Worm (Caenorhabditis elegans) whole organism, L4 larva: ENCODE results near the gene tbc-18.

Experiments
- F10B5.3 ChIP-seq: sonication (generic microtip); optimal IDR thresholded peaks from 2 replicates; lab custom pipeline; 2016; ENCODE audit warnings: mild to moderate bottlenecking, missing genetic modification characterization, missing compliant biosample characterization
- F26F4.8 ChIP-seq: fragments of 200-800 bp; sonication (Bioruptor generic); conservative IDR thresholded peaks from 2 replicates; pipeline ENCODE4 v1.3.6; 2022; ENCODE audit warnings: missing genetic modification characterization, missing compliant biosample characterization
- R02D3.7 ChIP-seq: fragments of 150-350 bp; sonication (generic microtip); optimal IDR thresholded peaks from 3 replicates; lab custom pipeline; 2014; ENCODE audit warnings: missing biosample characterization, missing genetic modification characterization
- T20F7.1 ChIP-seq: fragments of 200-800 bp; sonication (Bioruptor generic); optimal IDR thresholded peaks from 2 replicates; lab custom pipeline; 2018; ENCODE audit warnings: mild to moderate bottlenecking, missing genetic modification characterization, missing compliant biosample characterization
- T26A8.4 ChIP-seq: fragments of 200-800 bp; sonication (Bioruptor generic); IDR thresholded peaks from 2 replicates; pipeline ENCODE4 v1.3.6; 2022; ENCODE audit warnings: missing genetic modification characterization, missing compliant biosample characterization
- Y105C5A.15 ChIP-seq: fragments of 200-800 bp; sonication (Bioruptor generic); IDR thresholded peaks from 2 replicates; pipeline ENCODE4 v1.3.6; 2022; ENCODE audit warnings: missing genetic modification characterization, missing compliant biosample characterization
- ZK337.2 ChIP-seq: fragments of 200-800 bp; sonication (Bioruptor generic); IDR thresholded peaks from 2 replicates; pipeline ENCODE4 v1.3.6; 2022; ENCODE audit warnings: missing genetic modification reagents, missing genetic modification characterization, missing compliant biosample characterization
- ZK546.5 ChIP-seq, 2 experiments: sonication (generic microtip); optimal IDR thresholded peaks; 2 replicates each; lab custom pipeline; 2017; ENCODE audit warnings: missing biosample characterization in 2 of 2, missing genetic modification characterization in 2 of 2
- aha-1 ChIP-seq: fragments of 150-350 bp; peaks from one replicate; lab custom pipeline; 2014; ENCODE audit warnings: missing biosample characterization, missing genetic modification characterization
- arid-1 ChIP-seq: fragments of 200-800 bp; sonication (Bioruptor generic); conservative IDR thresholded peaks from 2 replicates; pipeline ENCODE4 v1.3.6; 2022; ENCODE audit warnings: missing genetic modification reagents, missing genetic modification characterization, missing compliant biosample characterization
- ceh-62 ChIP-seq: sonication (generic microtip); optimal IDR thresholded peaks from 2 replicates; lab custom pipeline; 2017; ENCODE audit warnings: missing biosample characterization, missing genetic modification characterization
- daf-16 ChIP-seq, 3 experiments: sonication (generic microtip); optimal IDR thresholded peaks; 2 replicates each; lab custom pipeline; 2016 to 2017; ENCODE audit warnings: missing genetic modification characterization in 3 of 3, missing genetic modification reagents in 3 of 3, mild to moderate bottlenecking in 2 of 3, missing compliant biosample characterization in 2 of 3, missing biosample characterization in 1 of 3, moderate library complexity in 1 of 3
- daf-8 ChIP-seq: fragments of 200-800 bp; sonication (Bioruptor generic); IDR thresholded peaks from 2 replicates; pipeline ENCODE4 v1.3.6; 2022; ENCODE audit warnings: missing genetic modification characterization, missing compliant biosample characterization
- dmd-6 ChIP-seq: fragments of 200-800 bp; sonication (Bioruptor generic); IDR thresholded peaks from 2 replicates; pipeline ENCODE4 v1.3.6; 2022; ENCODE audit warnings: missing genetic modification reagents, missing genetic modification characterization, missing compliant biosample characterization
- dpl-1 ChIP-seq: fragments of 150-350 bp; optimal IDR thresholded peaks from 2 replicates; lab custom pipeline; 2014; ENCODE audit warnings: missing biosample characterization, missing genetic modification reagents, missing genetic modification characterization
- duxl-1 ChIP-seq: sonication (generic microtip); optimal IDR thresholded peaks from 2 replicates; lab custom pipeline; 2016; ENCODE audit warnings: mild to moderate bottlenecking, missing genetic modification characterization, moderate library complexity, missing compliant biosample characterization; ENCODE audit not compliant: poor library complexity
- egl-43 ChIP-seq: fragments of 200-800 bp; sonication (Bioruptor generic); IDR thresholded peaks from 2 replicates; pipeline ENCODE4 v1.3.6; 2022; ENCODE audit warnings: missing genetic modification reagents, missing genetic modification characterization, missing compliant biosample characterization
- fkh-10 ChIP-seq: fragments of 150-350 bp; optimal IDR thresholded peaks from 2 replicates; lab custom pipeline; 2014; ENCODE audit warnings: missing biosample characterization, missing genetic modification reagents, missing genetic modification characterization
- fos-1 ChIP-seq: fragments of 150-350 bp; optimal IDR thresholded peaks from 2 replicates; lab custom pipeline; 2014; ENCODE audit warnings: missing biosample characterization, missing genetic modification characterization
- gei-8 ChIP-seq: fragments of 200-800 bp; sonication (Bioruptor generic); optimal IDR thresholded peaks from 2 replicates; lab custom pipeline; 2018; ENCODE audit warnings: mild to moderate bottlenecking, missing genetic modification characterization, missing compliant biosample characterization
- hif-1 ChIP-seq, 2 experiments: sonication (generic microtip); optimal IDR thresholded peaks; 2 replicates each; lab custom pipeline; 2016 to 2017; ENCODE audit warnings: missing compliant biosample characterization in 2 of 2, missing genetic modification characterization in 2 of 2, missing genetic modification reagents in 2 of 2, missing genotype in 2 of 2, mild to moderate bottlenecking in 1 of 2
- hlh-11 ChIP-seq: fragments of 200-800 bp; sonication (Bioruptor generic); optimal IDR thresholded peaks from 2 replicates; lab custom pipeline; 2018; ENCODE audit warnings: mild to moderate bottlenecking, missing genetic modification characterization, missing compliant biosample characterization
- hmg-1.1 ChIP-seq: fragments of 200-800 bp; sonication (Bioruptor generic); IDR thresholded peaks from 2 replicates; pipeline ENCODE4 v1.3.6; 2022; ENCODE audit warnings: missing genetic modification reagents, missing genetic modification characterization, missing compliant biosample characterization
- jun-1 ChIP-seq: fragments of 150-350 bp; optimal IDR thresholded peaks from 2 replicates; lab custom pipeline; 2014; ENCODE audit warnings: missing biosample characterization, missing genetic modification reagents, missing genetic modification characterization
- lin-13 ChIP-seq: fragments of 150-350 bp; optimal IDR thresholded peaks from 2 replicates; lab custom pipeline; 2014; ENCODE audit warnings: missing biosample characterization, missing genetic modification reagents, missing genetic modification characterization
- lin-38 ChIP-seq: fragments of 200-800 bp; sonication (Bioruptor generic); IDR thresholded peaks from 2 replicates; pipeline ENCODE4 v1.3.6; 2022; ENCODE audit warnings: missing genetic modification reagents, missing genetic modification characterization, missing compliant biosample characterization
- lsy-2 ChIP-seq, 2 experiments: fragments of 150-350 bp in 1 of 2; sonication (generic microtip) in 1 of 2; optimal IDR thresholded peaks; 2 replicates each; lab custom pipeline; 2014 to 2017; ENCODE audit warnings: missing biosample characterization in 2 of 2, missing genetic modification characterization in 2 of 2
- mdt-29 ChIP-seq: fragments of 200-800 bp; sonication (Bioruptor generic); IDR thresholded peaks from 2 replicates; pipeline ENCODE4 v1.3.6; 2022; ENCODE audit warnings: missing genetic modification reagents, missing genetic modification characterization, missing compliant biosample characterization
- mep-1 ChIP-seq: fragments of 150-350 bp; sonication (generic microtip); optimal IDR thresholded peaks from 3 replicates; lab custom pipeline; 2014; ENCODE audit warnings: missing biosample characterization, missing genetic modification characterization
- mes-2 ChIP-seq: sonication (generic microtip); optimal IDR thresholded peaks from 2 replicates; lab custom pipeline; 2016; ENCODE audit warnings: missing genotype, mild to moderate bottlenecking, missing genetic modification characterization, missing compliant biosample characterization; ENCODE audit not compliant: poor library complexity, severe bottlenecking
- mxl-2 ChIP-seq: fragments of 200-800 bp; sonication (Bioruptor generic); conservative IDR thresholded peaks from 2 replicates; pipeline ENCODE4 v1.3.6; 2022; ENCODE audit warnings: missing genetic modification reagents, missing genetic modification characterization, missing compliant biosample characterization
- nhr-102 ChIP-seq: sonication (generic microtip); optimal IDR thresholded peaks from 2 replicates; lab custom pipeline; 2016; ENCODE audit warnings: mild to moderate bottlenecking, missing genetic modification characterization, moderate library complexity, missing compliant biosample characterization
- nhr-111 ChIP-seq: fragments of 200-800 bp; sonication (Bioruptor generic); optimal IDR thresholded peaks from 2 replicates; lab custom pipeline; 2018; ENCODE audit warnings: mild to moderate bottlenecking, missing genetic modification characterization, missing compliant biosample characterization
- nhr-77 ChIP-seq: fragments of 150-350 bp; optimal IDR thresholded peaks from 2 replicates; lab custom pipeline; 2014; ENCODE audit warnings: missing biosample characterization, missing genetic modification characterization
- php-3 ChIP-seq: fragments of 200-800 bp; sonication (Bioruptor generic); IDR thresholded peaks from 2 replicates; pipeline ENCODE4 v1.3.6; 2022; ENCODE audit warnings: missing genetic modification reagents, missing genetic modification characterization, missing compliant biosample characterization
- pqm-1 ChIP-seq: sonication (generic microtip); optimal IDR thresholded peaks from 2 replicates; lab custom pipeline; 2017; ENCODE audit warnings: missing biosample characterization, missing genetic modification characterization
- rbr-2 ChIP-seq: sonication (generic microtip); optimal IDR thresholded peaks from 2 replicates; lab custom pipeline; 2016; ENCODE audit warnings: missing genotype, missing genetic modification characterization, missing compliant biosample characterization
- saeg-2 ChIP-seq: fragments of 200-800 bp; sonication (Bioruptor generic); IDR thresholded peaks from 2 replicates; pipeline ENCODE4 v1.3.6; 2022; ENCODE audit warnings: missing genetic modification reagents, missing genetic modification characterization, missing compliant biosample characterization
- sdz-12 ChIP-seq: fragments of 200-800 bp; sonication (Bioruptor generic); optimal IDR thresholded peaks from 2 replicates; lab custom pipeline; 2018; ENCODE audit warnings: mild to moderate bottlenecking, missing genetic modification characterization, missing compliant biosample characterization
- snpc-1.2 ChIP-seq: fragments of 200-800 bp; sonication (Bioruptor generic); IDR thresholded peaks from 2 replicates; pipeline ENCODE4 v1.3.6; 2022; ENCODE audit warnings: missing genetic modification reagents, missing genetic modification characterization, missing compliant biosample characterization
- snpc-4 ChIP-seq: fragments of 150-350 bp; optimal IDR thresholded peaks from 2 replicates; lab custom pipeline; 2014; ENCODE audit warnings: missing biosample characterization, missing genetic modification characterization
- spr-1 ChIP-seq: sonication (generic microtip); optimal IDR thresholded peaks from 2 replicates; lab custom pipeline; 2016; ENCODE audit warnings: mild to moderate bottlenecking, missing genetic modification characterization, missing compliant biosample characterization
- unc-130 ChIP-seq: sonication (generic microtip); optimal IDR thresholded peaks from 2 replicates; lab custom pipeline; 2016; ENCODE audit warnings: missing genetic modification reagents, missing genetic modification characterization, missing compliant biosample characterization
- unc-62 ChIP-seq, 3 experiments: fragments of 150-350 bp in 1 of 3; sonication (generic microtip); optimal IDR thresholded peaks in 2 of 3; peaks in 1 of 3; 1 replicate in 1 of 3; 2 replicates in 2 of 3; lab custom pipeline; 2014 to 2017; ENCODE audit warnings: missing biosample characterization in 3 of 3, missing genetic modification characterization in 3 of 3, missing genetic modification reagents in 3 of 3, missing genotype in 1 of 3
- zfp-3 ChIP-seq: fragments of 200-800 bp; sonication (Bioruptor generic); conservative IDR thresholded peaks from 2 replicates; pipeline ENCODE4 v1.3.6; 2022; ENCODE audit warnings: missing genetic modification reagents, missing genetic modification characterization, missing compliant biosample characterization
- zip-11 ChIP-seq: fragments of 200-800 bp; sonication (Bioruptor generic); IDR thresholded peaks from 2 replicates; pipeline ENCODE4 v1.3.6; 2022; ENCODE audit warnings: missing genetic modification characterization, missing compliant biosample characterization
- ztf-7 ChIP-seq: fragments of 150-350 bp; optimal IDR thresholded peaks from 2 replicates; lab custom pipeline; 2014; ENCODE audit warnings: missing biosample characterization, missing genetic modification characterization

The tbc-18 gene

ce11 chrX:8419252-8419651 lies 40.9 kb downstream of the tbc-18 start (continued):
- no peak for TF ChIP-seq daf-8 (GFP tag; lab: Robert Waterston, UW)
- no peak for TF ChIP-seq snpc-4 (tag; lab: Kevin White, UChicago)
- TF ChIP-seq php-3 (GFP tag; lab: Robert Waterston, UW), result no peak
- no peak for TF ChIP-seq hmg-1.1
- TF ChIP-seq mdt-29 (GFP tag; lab: Robert Waterston, UW), result no peak
- TF ChIP-seq sdz-12 (GFP tag; lab: Kevin White, UChicago), result no peak
- no peak for TF ChIP-seq nhr-111
- TF ChIP-seq daf-16 (GFP tag; optimal IDR thresholded peaks at IDR 0.05; lab: Kevin White, UChicago), result no peak
- TF ChIP-seq daf-16 (tag; optimal IDR thresholded peaks at IDR 0.05; lab: Kevin White, UChicago), result peak; percentile 37
- no peak for TF ChIP-seq ceh-62 (tag; lab: Kevin White, UChicago)
- no peak for TF ChIP-seq T26A8.4 (GFP tag; lab: Robert Waterston, UW)
- TF ChIP-seq lin-13 (GFP tag; lab: Kevin White, UChicago), result peak; percentile 7
- no peak for TF ChIP-seq lin-38 (GFP tag; lab: Robert Waterston, UW)
- TF ChIP-seq spr-1 (tag; lab: Kevin White, UChicago), result no peak
- TF ChIP-seq Y105C5A.15, result no peak
- TF ChIP-seq ZK337.2 (GFP tag; lab: Robert Waterston, UW), result no peak
- no peak for TF ChIP-seq mxl-2 (GFP tag; lab: Robert Waterston, UW)
- TF ChIP-seq unc-130 (GFP tag; lab: Kevin White, UChicago), result no peak
- peak in 1 of 2 experiments; percentile 77 for TF ChIP-seq unc-62 (GFP tag; optimal IDR thresholded peaks at IDR 0.05 in 1 of 2; lab: Kevin White, UChicago)
- no peak for TF ChIP-seq unc-62 (tag; optimal IDR thresholded peaks at IDR 0.05; lab: Kevin White, UChicago)
- peak; percentile 3 for TF ChIP-seq T20F7.1 (GFP tag; lab: Kevin White, UChicago)
- peak; percentile 76 for TF ChIP-seq snpc-1.2 (GFP tag; lab: Robert Waterston, UW)

ce11 chrX:8421594-8421993 lies 43.2 kb downstream of the tbc-18 start:
- no peak for TF ChIP-seq saeg-2 (GFP tag; lab: Robert Waterston, UW)
- TF ChIP-seq daf-8 (GFP tag; lab: Robert Waterston, UW), result no peak
- no peak for TF ChIP-seq pqm-1
- no peak for TF ChIP-seq nhr-77 (tag; lab: Kevin White, UChicago)
- no peak for TF ChIP-seq ztf-7 (tag; lab: Kevin White, UChicago)
- no peak for TF ChIP-seq duxl-1 (tag; lab: Kevin White, UChicago)
- peak; percentile 81 for TF ChIP-seq dmd-6 (GFP tag; lab: Robert Waterston, UW)

DNA sequence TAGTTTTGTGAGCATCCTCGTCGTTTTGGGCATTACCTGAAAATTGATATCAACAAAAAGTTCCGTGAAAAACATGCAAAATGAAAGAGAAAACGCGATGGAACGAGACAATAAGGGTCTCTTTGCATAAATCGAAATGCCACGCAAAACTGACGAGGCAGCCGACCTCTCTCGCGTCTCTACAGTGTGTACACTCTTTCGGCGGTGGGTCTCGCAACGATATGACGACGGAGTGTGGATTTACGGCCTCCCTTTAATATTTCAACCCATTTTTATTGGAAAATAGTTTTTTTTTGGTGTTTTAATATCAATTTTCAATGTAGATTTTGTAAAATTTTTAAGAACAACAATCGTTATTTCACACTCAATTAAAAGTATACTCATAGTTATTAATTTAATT lies 43.7 kb downstream of the tbc-18 start, which contains the start of gene tag-123:
Gene tag-123 (minus strand): TSS at position 36 of the 400 bp plus-strand sequence.
- TF ChIP-seq mep-1 (tag; lab: Kevin White, UChicago), result peak; percentile 74
- TF ChIP-seq unc-62 (GFP tag; optimal IDR thresholded peaks at IDR 0.05 in 1 of 2; lab: Kevin White, UChicago), result no peak
- no peak for TF ChIP-seq unc-62 (tag; optimal IDR thresholded peaks at IDR 0.05; lab: Kevin White, UChicago)
- TF ChIP-seq arid-1 (GFP tag; lab: Robert Waterston, UW), result 0 out of 2 replicates have a peak, but pooled peaks have one; percentile 15
- no peak for TF ChIP-seq egl-43 (GFP tag; lab: Robert Waterston, UW)
- peak in 1 of 2 experiments; percentile 47 for TF ChIP-seq hif-1 (tag; optimal IDR thresholded peaks at IDR 0.05; lab: Kevin White, UChicago)
- TF ChIP-seq lin-13 (GFP tag; lab: Kevin White, UChicago), result peak; percentile 26
- no peak for TF ChIP-seq ZK546.5 (tag; optimal IDR thresholded peaks at IDR 0.05; lab: Kevin White, UChicago)
- TF ChIP-seq hlh-11 (tag; lab: Kevin White, UChicago), result peak; percentile 32
- no peak for TF ChIP-seq gei-8 (GFP tag; lab: Kevin White, UChicago)
- peak; percentile 37 for TF ChIP-seq F10B5.3 (tag; lab: Kevin White, UChicago)
- TF ChIP-seq nhr-102, result peak; percentile 2
- TF ChIP-seq F26F4.8 (GFP tag; lab: Robert Waterston, UW), result no peak
- TF ChIP-seq R02D3.7 (tag; lab: Kevin White, UChicago), result peak; percentile 53
- TF ChIP-seq mes-2 (tag; lab: Kevin White, UChicago), result peak; percentile 77
- TF ChIP-seq lsy-2 (tag; optimal IDR thresholded peaks at IDR 0.05; lab: Kevin White, UChicago), result peak in 1 of 2 experiments; percentile 73
- peak; percentile 46 for TF ChIP-seq fkh-10 (GFP tag; lab: Kevin White, UChicago)
- TF ChIP-seq rbr-2 (tag; lab: Kevin White, UChicago), result peak; percentile 40
- no peak for TF ChIP-seq zip-11 (GFP tag; lab: Robert Waterston, UW)
- TF ChIP-seq dpl-1 (GFP tag; lab: Kevin White, UChicago), result peak; percentile 59
- no peak for TF ChIP-seq jun-1
- TF ChIP-seq aha-1, result peak; percentile 98
- TF ChIP-seq zfp-3, result no peak
- TF ChIP-seq fos-1, result no peak
